Fruit fly (Drosophila melanogaster) whole organism, prepupa: ENCODE measurements around the gene rdgB.

Experiments used
- CG10631 ChIP-seq: fragments of 200-800 bp; sonication (Bioruptor generic); optimal IDR thresholded peaks from 2 replicates; lab custom pipeline; 2016; ENCODE audit warnings: missing biosample characterization, missing genetic modification characterization
- CG11762 ChIP-seq: fragments of 200-800 bp; sonication (Bioruptor generic); optimal IDR thresholded peaks from 3 replicates; lab custom pipeline; 2016; ENCODE audit warnings: missing biosample characterization, missing genetic modification characterization; ENCODE audit not compliant: insufficient read depth
- CG16779 ChIP-seq: fragments of 200-800 bp; sonication (Bioruptor generic); optimal IDR thresholded peaks from 3 replicates; lab custom pipeline; 2017; ENCODE audit warnings: missing biosample characterization, mild to moderate bottlenecking, missing genetic modification characterization
- CG3032 ChIP-seq: fragments of 200-800 bp; optimal IDR thresholded peaks from 2 replicates; lab custom pipeline; 2019; ENCODE audit warnings: missing biosample characterization, mild to moderate bottlenecking, missing genetic modification characterization, moderate library complexity
- CG34406 ChIP-seq: fragments of 200-800 bp; sonication (Bioruptor generic); optimal IDR thresholded peaks from 3 replicates; lab custom pipeline; 2016; ENCODE audit warnings: missing biosample characterization, missing genetic modification characterization
- CG4318 ChIP-seq: fragments of 200-800 bp; sonication (Bioruptor generic); optimal IDR thresholded peaks from 3 replicates; lab custom pipeline; 2017; ENCODE audit warnings: missing biosample characterization, mild to moderate bottlenecking, missing genetic modification characterization
- CG6163 ChIP-seq: fragments of 200-800 bp; sonication (Bioruptor generic); IDR thresholded peaks from 3 replicates; pipeline ENCODE4 v1.3.6; 2022; ENCODE audit warnings: missing biosample characterization, missing genetic modification characterization
- CG6792 ChIP-seq: fragments of 200-800 bp; sonication (Bioruptor generic); optimal IDR thresholded peaks from 3 replicates; lab custom pipeline; 2016; ENCODE audit warnings: missing biosample characterization, missing genetic modification characterization
- CG6854 ChIP-seq: fragments of 200-800 bp; sonication (Bioruptor generic); optimal IDR thresholded peaks from 2 replicates; lab custom pipeline; 2017; ENCODE audit warnings: missing biosample characterization, mild to moderate bottlenecking, missing genetic modification characterization
- CG7368 ChIP-seq: fragments of 200-800 bp; sonication (Bioruptor generic); optimal IDR thresholded peaks from 3 replicates; lab custom pipeline; 2016; ENCODE audit warnings: missing biosample characterization, missing genetic modification characterization
- CG8632 ChIP-seq: fragments of 200-800 bp; sonication (Bioruptor generic); optimal IDR thresholded peaks from 3 replicates; lab custom pipeline; 2016; ENCODE audit warnings: missing biosample characterization, missing genetic modification characterization
- CG9139 ChIP-seq: fragments of 200-800 bp; sonication (Bioruptor generic); optimal IDR thresholded peaks from 3 replicates; lab custom pipeline; 2017; ENCODE audit warnings: missing biosample characterization, mild to moderate bottlenecking, missing genetic modification characterization
- Eip78C ChIP-seq: fragments of 200-800 bp; sonication (Bioruptor generic); peaks from one replicate; lab custom pipeline; 2016; ENCODE audit warnings: missing biosample characterization, missing genetic modification characterization
- Eip93F ChIP-seq: fragments of 200-800 bp; sonication (Bioruptor generic); optimal IDR thresholded peaks from 2 replicates; lab custom pipeline; 2016; ENCODE audit warnings: missing biosample characterization, mild to moderate bottlenecking, missing genetic modification characterization
- Ets21C ChIP-seq: fragments of 200-800 bp; sonication (Bioruptor generic); optimal IDR thresholded peaks from 3 replicates; lab custom pipeline; 2016; ENCODE audit warnings: missing biosample characterization, missing genetic modification characterization
- Ets96B ChIP-seq: fragments of 200-800 bp; optimal IDR thresholded peaks from 2 replicates; lab custom pipeline; 2019; ENCODE audit warnings: missing biosample characterization, mild to moderate bottlenecking, missing genetic modification characterization, moderate library complexity
- Gug ChIP-seq: fragments of 200-800 bp; sonication (Bioruptor generic); IDR thresholded peaks from 2 replicates; pipeline ENCODE4 v1.3.6; 2022; ENCODE audit warnings: missing biosample characterization, missing genetic modification characterization
- Hr38 ChIP-seq: sonication (Bioruptor generic); optimal IDR thresholded peaks from 2 replicates; lab custom pipeline; 2016; ENCODE audit warnings: missing biosample characterization, missing genetic modification characterization
- Hr39 ChIP-seq: fragments of 200-800 bp; sonication (Bioruptor generic); optimal IDR thresholded peaks from 2 replicates; lab custom pipeline; 2016; ENCODE audit warnings: missing biosample characterization, missing genetic modification characterization
- Smox ChIP-seq: fragments of 200-800 bp; sonication (Bioruptor generic); optimal IDR thresholded peaks from 3 replicates; lab custom pipeline; 2016; ENCODE audit warnings: missing biosample characterization, missing genetic modification characterization
- Sox102F ChIP-seq: fragments of 200-800 bp; sonication (Bioruptor generic); optimal IDR thresholded peaks from 2 replicates; lab custom pipeline; 2016; ENCODE audit warnings: missing biosample characterization, mild to moderate bottlenecking, missing genetic modification characterization
- acj6 ChIP-seq: fragments of 200-800 bp; sonication (Bioruptor generic); optimal IDR thresholded peaks from 3 replicates; lab custom pipeline; 2016; ENCODE audit warnings: missing biosample characterization, missing genetic modification characterization
- cyc ChIP-seq: fragments of 200-800 bp; sonication (Bioruptor generic); optimal IDR thresholded peaks from 3 replicates; lab custom pipeline; 2016; ENCODE audit warnings: missing biosample characterization, missing genetic modification characterization
- eg ChIP-seq: fragments of 200-800 bp; sonication (Bioruptor generic); IDR thresholded peaks from 3 replicates; pipeline ENCODE4 v1.3.6; 2022; ENCODE audit warnings: missing biosample characterization, missing genetic modification characterization
- fd85E ChIP-seq: fragments of 200-800 bp; sonication (Bioruptor generic); optimal IDR thresholded peaks from 3 replicates; lab custom pipeline; 2016; ENCODE audit warnings: missing biosample characterization, missing genetic modification characterization
- fkh ChIP-seq: fragments of 200-800 bp; sonication (Bioruptor generic); optimal IDR thresholded peaks from 3 replicates; lab custom pipeline; 2017; ENCODE audit warnings: missing biosample characterization, mild to moderate bottlenecking, missing genetic modification characterization, moderate library complexity
- net ChIP-seq: fragments of 200-800 bp; sonication (Bioruptor generic); optimal IDR thresholded peaks from 3 replicates; lab custom pipeline; 2016; ENCODE audit warnings: missing biosample characterization, missing genetic modification characterization
- salr ChIP-seq, 2 experiments: fragments of 200-800 bp; sonication (Bioruptor generic); optimal IDR thresholded peaks; 3 replicates each; lab custom pipeline; 2016 to 2018; ENCODE audit warnings: missing biosample characterization in 2 of 2, missing genetic modification characterization in 2 of 2, mild to moderate bottlenecking in 1 of 2
- ss ChIP-seq, 2 experiments: fragments of 200-800 bp; sonication (Bioruptor generic); optimal IDR thresholded peaks; 2 replicates in 1 of 2; 3 replicates in 1 of 2; lab custom pipeline; 2017 to 2018; ENCODE audit warnings: mild to moderate bottlenecking in 2 of 2, missing biosample characterization in 2 of 2, missing genetic modification characterization in 2 of 2, moderate library complexity in 1 of 2
- svp ChIP-seq: fragments of 200-800 bp; sonication (Bioruptor generic); peaks from one replicate; lab custom pipeline; 2016; ENCODE audit warnings: missing biosample characterization, missing genetic modification characterization
- vri ChIP-seq: fragments of 200-800 bp; sonication (Bioruptor generic); optimal IDR thresholded peaks from 3 replicates; lab custom pipeline; 2016; ENCODE audit warnings: missing biosample characterization, mild to moderate bottlenecking, missing genetic modification characterization

rdgB gene

DNA sequence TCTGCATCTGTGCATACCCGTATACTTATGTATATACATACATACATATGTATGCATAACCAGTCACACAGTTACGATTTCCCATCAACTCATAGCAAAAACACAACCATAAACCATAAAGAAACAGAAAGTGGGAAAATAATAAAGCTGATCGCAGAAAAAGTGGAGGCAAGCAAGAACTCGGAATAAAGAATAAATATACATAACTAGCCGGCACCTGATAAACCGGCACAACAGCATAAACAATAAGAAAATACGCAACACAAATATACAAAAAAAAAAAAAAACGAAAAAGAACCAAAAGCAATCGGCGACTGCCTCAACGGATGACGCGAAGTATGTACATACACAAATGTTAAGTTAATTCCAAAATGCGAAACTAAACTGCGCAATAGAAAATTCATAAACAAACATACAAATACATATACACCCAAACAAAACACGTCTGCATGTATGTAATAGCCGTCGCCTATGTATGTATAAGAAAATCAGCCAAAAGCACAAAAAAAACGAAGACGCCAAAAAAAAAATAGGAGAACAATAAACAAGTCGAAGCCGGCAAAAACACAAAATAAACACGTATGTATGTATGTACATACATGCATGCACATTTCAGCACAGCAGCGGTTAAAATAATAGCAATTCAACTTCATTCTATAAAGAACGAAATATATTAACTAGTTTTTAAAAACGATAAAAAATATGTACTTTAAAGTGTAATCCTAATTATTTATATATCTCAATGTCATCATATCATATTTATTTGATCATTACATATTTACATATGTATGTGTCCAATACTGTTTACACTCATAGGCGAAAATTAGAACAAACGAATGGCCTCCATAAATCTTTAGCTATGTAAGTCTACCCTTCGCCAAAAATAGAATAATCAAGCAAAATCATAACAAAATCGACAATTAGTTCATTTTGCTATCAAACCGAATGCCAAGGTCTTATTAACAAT is 13.4 kb upstream of the rdgB start (continued):
- peak; percentile 5 for TF ChIP-seq CG7368 (GFP tag; lab: Kevin White, UChicago)
- TF ChIP-seq CG6163 (GFP tag; lab: Robert Waterston, UW): peak; percentile 53; the same call in 1 of the 3 replicates
- TF ChIP-seq CG6792 (GFP tag; lab: Kevin White, UChicago): no peak
- TF ChIP-seq CG4318: peak; percentile 27
- TF ChIP-seq CG16779 (tag; lab: Kevin White, UChicago): no peak
- no peak for TF ChIP-seq CG3032 (tag; lab: Kevin White, UChicago)
- TF ChIP-seq salr (GFP tag; optimal IDR thresholded peaks at IDR 0.05; lab: Kevin White, UChicago): no peak
- TF ChIP-seq Sox102F (GFP tag; lab: Kevin White, UChicago): peak; percentile 10
- peak; percentile 27 for TF ChIP-seq CG8632 (GFP tag; lab: Kevin White, UChicago)
- no peak for TF ChIP-seq cyc (GFP tag; lab: Kevin White, UChicago)
- no peak for TF ChIP-seq CG9139 (GFP tag; lab: Kevin White, UChicago)
- no peak for TF ChIP-seq Eip93F
- peak; percentile 67; the same call in 1 of the 2 replicates for TF ChIP-seq Gug (GFP tag; lab: Robert Waterston, UW)
- TF ChIP-seq Smox (GFP tag; lab: Kevin White, UChicago): peak; percentile 19
- peak; percentile 35 for TF ChIP-seq acj6 (GFP tag; lab: Kevin White, UChicago)
- TF ChIP-seq fd85E (GFP tag; lab: Kevin White, UChicago): no peak
- no peak for TF ChIP-seq Hr38 (GFP tag; lab: Kevin White, UChicago)
- TF ChIP-seq CG10631 (GFP tag; lab: Kevin White, UChicago): peak; percentile 0
- no peak for TF ChIP-seq CG11762 (GFP tag; lab: Kevin White, UChicago)
- no peak for TF ChIP-seq net (GFP tag; lab: Kevin White, UChicago)
- TF ChIP-seq eg (GFP tag; lab: Robert Waterston, UW): peak; percentile 67
- TF ChIP-seq Ets21C (GFP tag; lab: Kevin White, UChicago): no peak
- TF ChIP-seq Hr39 (GFP tag; lab: Kevin White, UChicago): no peak
- TF ChIP-seq vri: peak; percentile 88

DNA sequence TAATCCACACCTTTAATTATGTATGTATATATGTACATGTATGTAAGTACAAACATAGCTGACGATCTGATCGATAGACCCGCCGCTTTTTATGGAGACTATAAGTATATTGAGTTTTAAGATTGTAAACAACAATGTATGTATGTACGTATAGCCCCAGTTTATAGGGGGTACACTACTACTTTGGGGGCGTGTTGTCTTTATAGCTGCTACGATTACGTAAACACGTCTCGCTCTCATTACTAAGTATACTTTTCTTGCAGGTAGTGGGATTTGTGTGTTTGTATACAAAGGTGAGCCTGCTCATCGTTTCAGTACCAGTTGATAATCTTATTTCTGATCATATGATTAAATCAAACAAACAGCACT is 12.7 kb upstream of the rdgB start:
- TF ChIP-seq fkh (peak; percentile 72), Ets96B (tag; lab: Kevin White, UChicago) (no peak)

DNA sequence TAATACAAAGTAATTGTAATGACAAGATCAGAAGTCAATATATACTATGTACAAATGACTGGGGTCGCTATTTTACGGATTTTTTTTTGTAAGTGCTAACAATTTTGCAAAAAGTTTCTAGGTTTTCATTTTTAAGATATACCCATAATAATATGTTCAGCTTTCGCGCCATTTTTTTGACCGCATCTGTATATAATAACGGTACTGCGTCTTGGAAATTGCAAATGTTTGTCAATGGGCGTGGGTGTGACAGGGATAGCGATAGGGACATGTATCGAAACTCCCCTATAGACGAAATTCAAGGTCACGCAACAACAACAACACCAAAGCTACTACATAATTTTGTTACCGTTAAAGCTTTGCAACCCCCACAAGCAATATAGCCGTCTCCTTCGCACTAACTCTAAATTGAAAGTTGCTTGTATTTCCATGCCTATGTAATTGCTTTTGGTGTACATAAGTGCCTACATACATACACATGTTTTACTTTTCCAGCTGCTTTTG is 10.0 kb upstream of the rdgB start:
- peak; percentile 61 for TF ChIP-seq Eip78C (GFP tag; lab: Kevin White, UChicago)
- no peak for TF ChIP-seq Ets21C (GFP tag; lab: Kevin White, UChicago)

DNA sequence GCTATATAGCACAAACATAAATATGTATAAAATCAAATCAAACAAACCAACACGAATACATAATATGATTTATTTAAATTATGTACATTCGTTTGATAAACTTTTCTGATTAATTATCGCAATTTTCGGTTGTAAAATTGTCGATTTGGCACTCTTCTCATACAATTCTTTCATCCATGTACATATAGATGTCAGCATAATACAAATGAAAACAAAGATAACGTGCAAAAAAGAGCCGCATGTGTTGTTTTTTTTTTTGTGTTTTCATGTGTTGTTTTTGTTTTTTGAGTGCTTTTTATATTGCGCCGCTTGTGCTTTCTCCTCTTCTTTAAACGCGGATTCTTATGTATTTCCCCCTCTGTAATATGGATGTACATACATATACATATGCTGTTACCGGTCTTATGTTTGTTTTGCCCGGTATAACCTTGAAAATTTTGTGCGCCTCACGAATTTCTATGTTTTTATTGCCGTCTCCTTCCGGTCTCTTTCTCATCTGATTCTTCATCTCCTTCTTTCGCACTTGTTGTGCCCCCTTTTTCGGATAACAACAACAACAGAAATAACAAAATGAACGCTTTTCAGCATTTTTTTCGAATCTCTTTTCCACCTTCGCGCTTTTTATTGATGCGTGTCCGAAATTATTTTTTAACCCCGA is 9.3 kb upstream of the rdgB start:
- TF ChIP-seq CG6854 (peak; percentile 19), CG6163 (GFP tag; lab: Robert Waterston, UW) (peak; percentile 31; the same call in 2 of the 3 replicates), CG34406 (no peak), CG4318 (no peak), ss (GFP tag; optimal IDR thresholded peaks at IDR 0.05; lab: Kevin White, UChicago) (peak in 1 of 2 experiments; percentile 5), cyc (GFP tag; lab: Kevin White, UChicago) (no peak)

DNA sequence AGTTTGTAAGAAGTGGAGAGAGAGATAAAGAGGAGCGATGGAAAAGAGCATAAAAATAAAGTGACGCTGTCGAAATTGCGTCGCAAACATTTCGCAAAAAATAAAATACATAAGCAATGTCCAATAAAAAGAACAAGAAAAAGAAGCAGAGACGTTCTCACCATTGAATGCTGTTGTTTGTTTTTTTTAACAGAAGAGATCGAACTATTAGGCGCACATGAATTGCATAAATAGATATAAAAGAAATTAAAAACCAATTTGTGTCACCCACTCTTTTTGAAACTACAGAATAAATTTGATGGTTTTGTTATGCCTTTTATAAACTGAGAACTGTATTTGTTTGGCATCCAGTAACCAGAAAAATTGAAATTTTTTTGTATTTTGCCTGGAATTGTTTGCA is 8.8 kb upstream of the rdgB start:
- TF ChIP-seq CG3032 (tag; lab: Kevin White, UChicago) (no peak), svp (GFP tag; lab: Kevin White, UChicago) (peak; percentile 58)
